Fruit fly (Drosophila melanogaster) whole organism, prepupa: ENCODE data around the gene Blos3.
A peak's percentile ranks its signal among the peaks of the same experiment; 100 is the strongest.

Experiments
- Blimp-1 ChIP-seq: fragments of 200-800 bp; sonication (Bioruptor generic); optimal IDR thresholded peaks from 3 replicates; lab custom pipeline; 2017; ENCODE audit warnings: missing biosample characterization, missing genetic modification characterization, mild to moderate bottlenecking, moderate library complexity, missing genetic modification reagents
- CG11294 ChIP-seq: fragments of 200-800 bp; sonication (Bioruptor generic); IDR thresholded peaks from 2 replicates; pipeline ENCODE4 v1.3.6; 2022; ENCODE audit warnings: missing biosample characterization, missing genetic modification characterization
- CG11762 ChIP-seq: fragments of 200-800 bp; sonication (Bioruptor generic); optimal IDR thresholded peaks from 3 replicates; lab custom pipeline; 2016; ENCODE audit warnings: missing biosample characterization, missing genetic modification characterization; ENCODE audit not compliant: insufficient read depth
- CG11902 ChIP-seq: fragments of 200-800 bp; sonication (Bioruptor generic); optimal IDR thresholded peaks from 3 replicates; lab custom pipeline; 2016; ENCODE audit warnings: missing biosample characterization, missing genetic modification characterization
- CG1621 ChIP-seq: fragments of 200-800 bp; sonication (Bioruptor generic); optimal IDR thresholded peaks from 3 replicates; lab custom pipeline; 2018; ENCODE audit warnings: missing biosample characterization, mild to moderate bottlenecking, missing genetic modification characterization
- CG16779 ChIP-seq: fragments of 200-800 bp; sonication (Bioruptor generic); optimal IDR thresholded peaks from 3 replicates; lab custom pipeline; 2017; ENCODE audit warnings: missing biosample characterization, mild to moderate bottlenecking, missing genetic modification characterization
- CG3032 ChIP-seq: fragments of 200-800 bp; optimal IDR thresholded peaks from 2 replicates; lab custom pipeline; 2019; ENCODE audit warnings: missing biosample characterization, mild to moderate bottlenecking, missing genetic modification characterization, moderate library complexity
- CG34406 ChIP-seq: fragments of 200-800 bp; sonication (Bioruptor generic); optimal IDR thresholded peaks from 3 replicates; lab custom pipeline; 2016; ENCODE audit warnings: missing biosample characterization, missing genetic modification characterization
- CG3919 ChIP-seq: fragments of 200-800 bp; sonication (Bioruptor generic); optimal IDR thresholded peaks from 3 replicates; lab custom pipeline; 2016; ENCODE audit warnings: missing biosample characterization, missing genetic modification characterization
- CG4318 ChIP-seq: fragments of 200-800 bp; sonication (Bioruptor generic); optimal IDR thresholded peaks from 3 replicates; lab custom pipeline; 2017; ENCODE audit warnings: missing biosample characterization, mild to moderate bottlenecking, missing genetic modification characterization
- CG6163 ChIP-seq: fragments of 200-800 bp; sonication (Bioruptor generic); IDR thresholded peaks from 3 replicates; pipeline ENCODE4 v1.3.6; 2022; ENCODE audit warnings: missing biosample characterization, missing genetic modification characterization
- CG6276 ChIP-seq: fragments of 200-800 bp; sonication (Bioruptor generic); optimal IDR thresholded peaks from 2 replicates; lab custom pipeline; 2017; ENCODE audit warnings: missing biosample characterization, mild to moderate bottlenecking, missing genetic modification characterization
- CG6792 ChIP-seq: fragments of 200-800 bp; sonication (Bioruptor generic); optimal IDR thresholded peaks from 3 replicates; lab custom pipeline; 2016; ENCODE audit warnings: missing biosample characterization, missing genetic modification characterization
- CG6808 ChIP-seq: fragments of 200-800 bp; sonication (Bioruptor generic); optimal IDR thresholded peaks from 3 replicates; lab custom pipeline; 2017; ENCODE audit warnings: missing biosample characterization, missing genetic modification characterization, mild to moderate bottlenecking, moderate library complexity, missing genetic modification reagents
- CG6854 ChIP-seq: fragments of 200-800 bp; sonication (Bioruptor generic); optimal IDR thresholded peaks from 2 replicates; lab custom pipeline; 2017; ENCODE audit warnings: missing biosample characterization, mild to moderate bottlenecking, missing genetic modification characterization
- CG8119 ChIP-seq: fragments of 200-800 bp; sonication (Bioruptor generic); IDR thresholded peaks from 3 replicates; pipeline ENCODE4 v1.3.6; 2022; ENCODE audit warnings: missing biosample characterization, missing genetic modification characterization
- CG8319 ChIP-seq: fragments of 200-800 bp; sonication (Bioruptor generic); optimal IDR thresholded peaks from 3 replicates; lab custom pipeline; 2016; ENCODE audit warnings: missing biosample characterization, missing genetic modification characterization
- CG8632 ChIP-seq: fragments of 200-800 bp; sonication (Bioruptor generic); optimal IDR thresholded peaks from 3 replicates; lab custom pipeline; 2016; ENCODE audit warnings: missing biosample characterization, missing genetic modification characterization
- CG9139 ChIP-seq: fragments of 200-800 bp; sonication (Bioruptor generic); optimal IDR thresholded peaks from 3 replicates; lab custom pipeline; 2017; ENCODE audit warnings: missing biosample characterization, mild to moderate bottlenecking, missing genetic modification characterization
- Eip93F ChIP-seq: fragments of 200-800 bp; sonication (Bioruptor generic); optimal IDR thresholded peaks from 2 replicates; lab custom pipeline; 2016; ENCODE audit warnings: missing biosample characterization, mild to moderate bottlenecking, missing genetic modification characterization
- Ets21C ChIP-seq: fragments of 200-800 bp; sonication (Bioruptor generic); optimal IDR thresholded peaks from 3 replicates; lab custom pipeline; 2016; ENCODE audit warnings: missing biosample characterization, missing genetic modification characterization
- Gug ChIP-seq: fragments of 200-800 bp; sonication (Bioruptor generic); IDR thresholded peaks from 2 replicates; pipeline ENCODE4 v1.3.6; 2022; ENCODE audit warnings: missing biosample characterization, missing genetic modification characterization
- Hr38 ChIP-seq: sonication (Bioruptor generic); optimal IDR thresholded peaks from 2 replicates; lab custom pipeline; 2016; ENCODE audit warnings: missing biosample characterization, missing genetic modification characterization
- Hr39 ChIP-seq: fragments of 200-800 bp; sonication (Bioruptor generic); optimal IDR thresholded peaks from 2 replicates; lab custom pipeline; 2016; ENCODE audit warnings: missing biosample characterization, missing genetic modification characterization
- Lpt ChIP-seq: fragments of 200-800 bp; sonication (Bioruptor generic); optimal IDR thresholded peaks from 3 replicates; lab custom pipeline; 2016; ENCODE audit warnings: missing biosample characterization, missing genetic modification characterization
- Met ChIP-seq: fragments of 200-800 bp; sonication (Bioruptor generic); optimal IDR thresholded peaks from 3 replicates; lab custom pipeline; 2016; ENCODE audit warnings: missing biosample characterization, missing genetic modification characterization
- Smox ChIP-seq: fragments of 200-800 bp; sonication (Bioruptor generic); optimal IDR thresholded peaks from 3 replicates; lab custom pipeline; 2016; ENCODE audit warnings: missing biosample characterization, missing genetic modification characterization
- Sox102F ChIP-seq: fragments of 200-800 bp; sonication (Bioruptor generic); optimal IDR thresholded peaks from 2 replicates; lab custom pipeline; 2016; ENCODE audit warnings: missing biosample characterization, mild to moderate bottlenecking, missing genetic modification characterization
- Sox15 ChIP-seq: fragments of 200-800 bp; sonication (Bioruptor generic); optimal IDR thresholded peaks from 3 replicates; lab custom pipeline; 2016; ENCODE audit warnings: missing biosample characterization, missing genetic modification characterization
- achi ChIP-seq: fragments of 200-800 bp; sonication (Bioruptor generic); optimal IDR thresholded peaks from 3 replicates; lab custom pipeline; 2016; ENCODE audit warnings: missing biosample characterization, missing genetic modification characterization
- acj6 ChIP-seq: fragments of 200-800 bp; sonication (Bioruptor generic); optimal IDR thresholded peaks from 3 replicates; lab custom pipeline; 2016; ENCODE audit warnings: missing biosample characterization, missing genetic modification characterization
- cyc ChIP-seq: fragments of 200-800 bp; sonication (Bioruptor generic); optimal IDR thresholded peaks from 3 replicates; lab custom pipeline; 2016; ENCODE audit warnings: missing biosample characterization, missing genetic modification characterization
- dac ChIP-seq: fragments of 200-800 bp; sonication (Bioruptor generic); optimal IDR thresholded peaks from 2 replicates; lab custom pipeline; 2017; ENCODE audit warnings: missing biosample characterization, mild to moderate bottlenecking, missing genetic modification characterization
- dsx ChIP-seq: fragments of 200-800 bp; optimal IDR thresholded peaks from 3 replicates; lab custom pipeline; 2019; ENCODE audit warnings: missing biosample characterization, mild to moderate bottlenecking, missing genetic modification characterization, moderate library complexity; ENCODE audit not compliant: poor library complexity, severe bottlenecking
- eg ChIP-seq: fragments of 200-800 bp; sonication (Bioruptor generic); IDR thresholded peaks from 3 replicates; pipeline ENCODE4 v1.3.6; 2022; ENCODE audit warnings: missing biosample characterization, missing genetic modification characterization
- esn ChIP-seq: fragments of 200-800 bp; sonication (Bioruptor generic); optimal IDR thresholded peaks from 2 replicates; lab custom pipeline; 2016; ENCODE audit warnings: missing biosample characterization, mild to moderate bottlenecking, missing genetic modification characterization, moderate library complexity
- fd59A ChIP-seq: fragments of 200-800 bp; sonication (Bioruptor generic); optimal IDR thresholded peaks from 2 replicates; lab custom pipeline; 2017; ENCODE audit warnings: missing biosample characterization, mild to moderate bottlenecking, missing genetic modification characterization, missing genetic modification reagents
- fd85E ChIP-seq: fragments of 200-800 bp; sonication (Bioruptor generic); optimal IDR thresholded peaks from 3 replicates; lab custom pipeline; 2016; ENCODE audit warnings: missing biosample characterization, missing genetic modification characterization
- fkh ChIP-seq: fragments of 200-800 bp; sonication (Bioruptor generic); optimal IDR thresholded peaks from 3 replicates; lab custom pipeline; 2017; ENCODE audit warnings: missing biosample characterization, mild to moderate bottlenecking, missing genetic modification characterization, moderate library complexity
- lz ChIP-seq: fragments of 200-800 bp; sonication (Bioruptor generic); optimal IDR thresholded peaks from 3 replicates; lab custom pipeline; 2016; ENCODE audit warnings: missing biosample characterization, missing genetic modification characterization
- pdm3 ChIP-seq: fragments of 200-800 bp; sonication (Bioruptor generic); optimal IDR thresholded peaks from 3 replicates; lab custom pipeline; 2016; ENCODE audit warnings: missing biosample characterization, missing genetic modification characterization
- salr ChIP-seq, 2 experiments: fragments of 200-800 bp; sonication (Bioruptor generic); optimal IDR thresholded peaks; 3 replicates each; lab custom pipeline; 2016 to 2018; ENCODE audit warnings: missing biosample characterization in 2 of 2, missing genetic modification characterization in 2 of 2, mild to moderate bottlenecking in 1 of 2
- topi ChIP-seq: fragments of 200-800 bp; sonication (Bioruptor generic); optimal IDR thresholded peaks from 3 replicates; lab custom pipeline; 2016; ENCODE audit warnings: missing biosample characterization, missing genetic modification characterization
- vri ChIP-seq: fragments of 200-800 bp; sonication (Bioruptor generic); optimal IDR thresholded peaks from 3 replicates; lab custom pipeline; 2016; ENCODE audit warnings: missing biosample characterization, mild to moderate bottlenecking, missing genetic modification characterization

Gene Blos3

dm6 chr3L:18889222-18889866 lies 19.3 kb downstream of the Blos3 start (continued):
- peak; percentile 16 for TF ChIP-seq Lpt (GFP tag; lab: Kevin White, UChicago)
- no peak for TF ChIP-seq Eip93F (GFP tag; lab: Kevin White, UChicago)
- TF ChIP-seq CG6808, result peak; percentile 71
- TF ChIP-seq Blimp-1 (GFP tag; lab: Kevin White, UChicago), result no peak
- no peak for TF ChIP-seq Hr38 (GFP tag; lab: Kevin White, UChicago)
- peak; percentile 14 for TF ChIP-seq topi (GFP tag; lab: Kevin White, UChicago)
- TF ChIP-seq CG6163 (GFP tag; lab: Robert Waterston, UW), result peak; percentile 29; the same call in 1 of the 3 replicates
- TF ChIP-seq pdm3, result peak; percentile 19
- TF ChIP-seq fd85E, result no peak
- peak; percentile 16 for TF ChIP-seq CG6854 (GFP tag; lab: Kevin White, UChicago)
- TF ChIP-seq CG8632 (GFP tag; lab: Kevin White, UChicago), result peak; percentile 1
- peak; percentile 10 for TF ChIP-seq acj6
- peak; percentile 48 for TF ChIP-seq Met (GFP tag; lab: Kevin White, UChicago)
- TF ChIP-seq esn (GFP tag; lab: Kevin White, UChicago), result peak; percentile 35
- TF ChIP-seq CG34406, result no peak
- TF ChIP-seq vri, result peak; percentile 41
- no peak for TF ChIP-seq CG8119 (GFP tag; lab: Robert Waterston, UW)
- peak; percentile 8 for TF ChIP-seq CG3032 (tag; lab: Kevin White, UChicago)
- peak; percentile 30 for TF ChIP-seq CG16779 (tag; lab: Kevin White, UChicago)
- no peak for TF ChIP-seq dac (GFP tag; lab: Kevin White, UChicago)
- no peak for TF ChIP-seq Sox15 (GFP tag; lab: Kevin White, UChicago)
- no peak for TF ChIP-seq fd59A
- peak; percentile 70 for TF ChIP-seq CG9139 (GFP tag; lab: Kevin White, UChicago)
- TF ChIP-seq CG1621 (tag; lab: Kevin White, UChicago), result no peak
- TF ChIP-seq salr (GFP tag; optimal IDR thresholded peaks at IDR 0.05; lab: Kevin White, UChicago), result no peak
- no peak for TF ChIP-seq CG11902
- TF ChIP-seq eg (GFP tag; lab: Robert Waterston, UW), result no peak; the same call in 2 of the 3 replicates
- no peak for TF ChIP-seq CG11762 (GFP tag; lab: Kevin White, UChicago)

DNA sequence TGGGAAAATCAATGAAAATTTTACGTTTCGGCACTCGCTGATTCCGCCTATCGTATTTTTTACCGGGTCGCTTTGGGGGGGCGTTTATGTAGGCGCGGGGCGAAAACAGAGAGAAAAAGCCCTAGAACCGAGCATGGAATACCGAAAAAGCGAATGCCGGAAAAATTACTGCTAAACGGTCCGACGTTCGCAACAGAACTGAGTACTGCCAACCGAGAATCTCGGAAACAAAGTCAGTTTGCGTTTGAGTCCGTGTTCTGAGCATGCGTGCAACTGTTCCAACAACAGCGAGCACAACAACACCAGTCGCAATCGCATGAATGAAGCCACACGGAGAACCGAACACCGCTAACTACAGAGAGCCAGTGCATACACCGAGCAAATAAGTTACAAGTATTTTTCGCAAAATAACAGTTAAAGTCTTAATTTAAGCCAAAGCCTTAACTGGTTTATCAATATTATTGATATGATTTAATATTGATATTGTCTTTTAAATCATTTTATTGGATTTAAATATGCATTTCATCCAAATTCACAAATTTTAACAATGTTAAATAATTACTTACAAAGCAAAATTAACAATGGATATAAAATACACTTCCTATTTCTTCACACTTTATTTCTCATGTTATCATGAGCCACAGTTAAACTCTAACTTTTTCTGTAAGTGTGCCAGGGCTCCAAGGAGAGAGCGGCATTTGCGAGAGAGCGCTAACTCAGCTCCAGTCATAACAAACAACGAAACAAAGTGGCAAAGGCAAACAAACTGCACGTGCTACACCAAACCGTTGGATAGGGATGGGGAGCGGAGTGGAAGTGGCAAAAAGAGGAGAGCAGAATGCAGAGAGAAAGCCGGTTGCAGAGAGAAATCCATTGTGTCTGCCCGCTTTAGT lies 20.5 kb downstream of the Blos3 start, which contains the start of gene CG3961:
Gene CG3961 (minus strand): TSS at position 201 of the 893 bp plus-strand sequence.
- TF ChIP-seq CG8119 (GFP tag; lab: Robert Waterston, UW) (peak; percentile 99), CG8632 (GFP tag; lab: Kevin White, UChicago) (peak; percentile 99), Gug (GFP tag; lab: Robert Waterston, UW) (peak; percentile 94), CG16779 (tag; lab: Kevin White, UChicago) (peak; percentile 98), CG8319 (peak; percentile 96), CG11294 (peak; percentile 92; the same call in 1 of the 2 replicates), dsx (GFP tag; lab: Kevin White, UChicago) (peak; percentile 98), Sox15 (GFP tag; lab: Kevin White, UChicago) (peak; percentile 98), CG34406 (peak; percentile 99), topi (GFP tag; lab: Kevin White, UChicago) (peak; percentile 98), CG1621 (tag; lab: Kevin White, UChicago) (peak; percentile 94), CG3032 (tag; lab: Kevin White, UChicago) (peak; percentile 99), CG6276 (peak; percentile 98), Smox (peak; percentile 98), dac (GFP tag; lab: Kevin White, UChicago) (peak; percentile 94), Blimp-1 (GFP tag; lab: Kevin White, UChicago) (peak; percentile 96), achi (GFP tag; lab: Kevin White, UChicago) (peak; percentile 98), esn (GFP tag; lab: Kevin White, UChicago) (peak; percentile 99), fkh (GFP tag; lab: Kevin White, UChicago) (peak; percentile 85), fd59A (peak; percentile 99), Ets21C (GFP tag; lab: Kevin White, UChicago) (peak; percentile 91), lz (peak; percentile 98), CG6792 (GFP tag; lab: Kevin White, UChicago) (peak; percentile 99), CG11762 (GFP tag; lab: Kevin White, UChicago) (peak; percentile 98), Hr39 (GFP tag; lab: Kevin White, UChicago) (peak; percentile 94), fd85E (peak; percentile 91), cyc (GFP tag; lab: Kevin White, UChicago) (peak; percentile 96), CG4318 (GFP tag; lab: Kevin White, UChicago) (peak; percentile 98), CG3919 (GFP tag; lab: Kevin White, UChicago) (peak; percentile 99), Sox102F (GFP tag; lab: Kevin White, UChicago) (peak; percentile 97), salr (GFP tag; optimal IDR thresholded peaks at IDR 0.05; lab: Kevin White, UChicago) (peak; percentile 85 to 100)
